Worm (Caenorhabditis elegans) whole organism, young adult: ENCODE data around the gene hil-7.

Source experiments
- B0336.3 ChIP-seq: fragments of 200-800 bp; sonication (Bioruptor generic); IDR thresholded peaks from 2 replicates; pipeline ENCODE4 v1.3.6; 2022; ENCODE audit warnings: missing genetic modification characterization, missing compliant biosample characterization
- C17E4.6 ChIP-seq: fragments of 200-800 bp; sonication (Bioruptor generic); IDR thresholded peaks from 2 replicates; pipeline ENCODE4 v1.3.6; 2022; ENCODE audit warnings: missing genetic modification reagents, missing genetic modification characterization, missing compliant biosample characterization
- D2030.7 ChIP-seq: fragments of 200-800 bp; sonication (Bioruptor generic); IDR thresholded peaks from 2 replicates; pipeline ENCODE4 v1.3.6; 2022; ENCODE audit warnings: missing genetic modification reagents, missing genetic modification characterization, missing compliant biosample characterization
- F23B12.7 ChIP-seq: sonication (generic microtip); optimal IDR thresholded peaks from 2 replicates; lab custom pipeline; 2017; ENCODE audit warnings: missing genetic modification characterization, mild to moderate bottlenecking, missing compliant biosample characterization, antibody characterized with exemption, moderate library complexity; ENCODE audit not compliant: insufficient read depth
- F33H1.4 ChIP-seq: fragments of 200-800 bp; sonication (Bioruptor generic); IDR thresholded peaks from 2 replicates; pipeline ENCODE4 v1.3.6; 2022; ENCODE audit warnings: missing genetic modification reagents, missing genetic modification characterization, missing compliant biosample characterization
- F49E8.2 ChIP-seq: sonication (generic microtip); optimal IDR thresholded peaks from 3 replicates; lab custom pipeline; 2017; ENCODE audit warnings: missing genetic modification characterization, mild to moderate bottlenecking, missing compliant biosample characterization, antibody characterized with exemption, moderate library complexity; ENCODE audit not compliant: insufficient read depth
- T26A5.8 ChIP-seq: sonication (generic microtip); optimal IDR thresholded peaks from 2 replicates; lab custom pipeline; 2016; ENCODE audit warnings: missing genetic modification characterization, missing compliant biosample characterization
- ama-1 ChIP-seq, 3 experiments: fragments of 150-350 bp in 1 of 3; sonication (generic microtip) in 2 of 3; optimal IDR thresholded peaks; 2 replicates each; lab custom pipeline; 2014 to 2018; ENCODE audit warnings: missing biosample characterization in 2 of 3, missing genetic modification characterization in 2 of 3, missing genetic modification reagents in 2 of 3
- aptf-3 ChIP-seq: fragments of 200-800 bp; sonication (Bioruptor generic); IDR thresholded peaks from 2 replicates; pipeline ENCODE4 v1.3.6; 2022; ENCODE audit warnings: missing genetic modification characterization, missing compliant biosample characterization
- attf-6 ChIP-seq: fragments of 200-800 bp; sonication (Bioruptor generic); IDR thresholded peaks from 2 replicates; pipeline ENCODE4 v1.3.6; 2022; ENCODE audit warnings: missing genetic modification reagents, missing genetic modification characterization, missing compliant biosample characterization
- cebp-2 ChIP-seq: fragments of 200-800 bp; sonication (Bioruptor generic); IDR thresholded peaks from 2 replicates; pipeline ENCODE4 v1.3.6; 2022; ENCODE audit warnings: missing genetic modification characterization, missing compliant biosample characterization
- ceh-100 ChIP-seq: fragments of 200-800 bp; sonication (Bioruptor generic); IDR thresholded peaks from 2 replicates; pipeline ENCODE4 v1.3.6; 2022; ENCODE audit warnings: missing genetic modification reagents, missing genetic modification characterization, missing compliant biosample characterization
- ceh-91 ChIP-seq: fragments of 200-800 bp; sonication (Bioruptor generic); IDR thresholded peaks from 2 replicates; pipeline ENCODE4 v1.3.6; 2022; ENCODE audit warnings: missing genetic modification reagents, missing genetic modification characterization, missing compliant biosample characterization
- dpl-1 ChIP-seq: fragments of 150-350 bp; optimal IDR thresholded peaks from 2 replicates; lab custom pipeline; 2014; ENCODE audit warnings: missing biosample characterization, missing genetic modification reagents, missing genetic modification characterization
- efl-1 ChIP-seq: fragments of 150-350 bp; optimal IDR thresholded peaks from 2 replicates; lab custom pipeline; 2014; ENCODE audit warnings: missing biosample characterization, missing genetic modification reagents, missing genetic modification characterization
- ets-4 ChIP-seq: fragments of 200-800 bp; sonication (Bioruptor generic); optimal IDR thresholded peaks from 2 replicates; lab custom pipeline; 2018; ENCODE audit warnings: mild to moderate bottlenecking, missing genetic modification characterization, missing compliant biosample characterization
- him-1 ChIP-seq: sonication (generic microtip); optimal IDR thresholded peaks from 2 replicates; lab custom pipeline; 2016; ENCODE audit warnings: missing genotype, missing genetic modification reagents, missing genetic modification characterization, missing compliant biosample characterization
- hlh-12 ChIP-seq: sonication (generic microtip); optimal IDR thresholded peaks from 2 replicates; lab custom pipeline; 2016; ENCODE audit warnings: missing genetic modification characterization, missing compliant biosample characterization
- hmg-1.2 ChIP-seq: fragments of 200-800 bp; sonication (Bioruptor generic); IDR thresholded peaks from 2 replicates; pipeline ENCODE4 v1.3.6; 2022; ENCODE audit warnings: missing genetic modification reagents, missing genetic modification characterization, missing compliant biosample characterization
- hrde-1 ChIP-seq: sonication (generic microtip); optimal IDR thresholded peaks from 2 replicates; lab custom pipeline; 2016; ENCODE audit warnings: missing genetic modification characterization, mild to moderate bottlenecking, missing compliant biosample characterization, moderate library complexity, missing genotype, missing genetic modification reagents, borderline replicate concordance
- hsf-1 ChIP-seq: fragments of 200-800 bp; sonication (Bioruptor generic); IDR thresholded peaks from 2 replicates; pipeline ENCODE4 v1.3.6; 2022; ENCODE audit warnings: missing genetic modification reagents, missing genetic modification characterization, missing compliant biosample characterization
- lin-54 ChIP-seq: fragments of 200-800 bp; sonication (Bioruptor generic); optimal IDR thresholded peaks from 2 replicates; lab custom pipeline; 2018; ENCODE audit warnings: mild to moderate bottlenecking, missing genetic modification characterization, missing compliant biosample characterization
- lsl-1 ChIP-seq: fragments of 200-800 bp; sonication (Bioruptor generic); optimal IDR thresholded peaks from 2 replicates; lab custom pipeline; 2018; ENCODE audit warnings: mild to moderate bottlenecking, missing genetic modification characterization, moderate library complexity, missing compliant biosample characterization
- madf-3 ChIP-seq: fragments of 200-800 bp; sonication (Bioruptor generic); IDR thresholded peaks from 2 replicates; pipeline ENCODE4 v1.3.6; 2022; ENCODE audit warnings: missing genetic modification reagents, missing genetic modification characterization, missing compliant biosample characterization
- madf-6 ChIP-seq: fragments of 200-800 bp; sonication (Bioruptor generic); IDR thresholded peaks from 2 replicates; pipeline ENCODE4 v1.3.6; 2022; ENCODE audit warnings: missing genetic modification reagents, missing genetic modification characterization, missing compliant biosample characterization
- madf-8 ChIP-seq: fragments of 200-800 bp; sonication (Bioruptor generic); conservative IDR thresholded peaks from 2 replicates; pipeline ENCODE4 v1.3.6; 2022; ENCODE audit warnings: missing genetic modification reagents, missing genetic modification characterization, missing compliant biosample characterization
- mel-28 ChIP-seq: sonication (generic microtip); optimal IDR thresholded peaks from 2 replicates; lab custom pipeline; 2016; ENCODE audit warnings: borderline replicate concordance, mild to moderate bottlenecking, missing genetic modification characterization, missing compliant biosample characterization
- pbrm-1 ChIP-seq: fragments of 200-800 bp; sonication (Bioruptor generic); IDR thresholded peaks from 2 replicates; pipeline ENCODE4 v1.3.6; 2022; ENCODE audit warnings: missing genetic modification reagents, missing genetic modification characterization, missing compliant biosample characterization
- sea-2 ChIP-seq: fragments of 200-800 bp; sonication (Bioruptor generic); IDR thresholded peaks from 2 replicates; pipeline ENCODE4 v1.3.6; 2022; ENCODE audit warnings: missing genetic modification characterization, missing compliant biosample characterization
- snpc-1.1 ChIP-seq: sonication (generic microtip); optimal IDR thresholded peaks from 2 replicates; lab custom pipeline; 2017; ENCODE audit warnings: missing genetic modification characterization, mild to moderate bottlenecking, missing compliant biosample characterization, antibody characterized with exemption, moderate library complexity, missing genotype, missing genetic modification reagents; ENCODE audit not compliant: insufficient read depth
- snpc-1.3 ChIP-seq: sonication (generic microtip); optimal IDR thresholded peaks from 2 replicates; lab custom pipeline; 2017; ENCODE audit warnings: missing genetic modification characterization, mild to moderate bottlenecking, missing compliant biosample characterization, antibody characterized with exemption, moderate library complexity, missing genotype, missing genetic modification reagents; ENCODE audit not compliant: insufficient read depth
- snpc-3.4 ChIP-seq: sonication (generic microtip); optimal IDR thresholded peaks from 2 replicates; lab custom pipeline; 2017; ENCODE audit warnings: missing genetic modification characterization, mild to moderate bottlenecking, missing compliant biosample characterization, antibody characterized with exemption, moderate library complexity, missing genotype, missing genetic modification reagents
- snpc-4 ChIP-seq, 5 experiments: fragments of 150-350 bp in 1 of 5; sonication (generic microtip) in 4 of 5; optimal IDR thresholded peaks; 2 replicates each; lab custom pipeline; 2014 to 2018; ENCODE audit warnings: missing genetic modification characterization in 5 of 5, missing biosample characterization in 3 of 5, antibody characterized with exemption in 2 of 5, mild to moderate bottlenecking in 2 of 5, missing compliant biosample characterization in 2 of 5, missing genotype in 2 of 5, moderate library complexity in 2 of 5, missing genetic modification reagents in 1 of 5
- tbp1 ChIP-seq: fragments of 200-800 bp; sonication (Bioruptor generic); optimal IDR thresholded peaks from 2 replicates; lab custom pipeline; 2018; ENCODE audit warnings: mild to moderate bottlenecking, missing genetic modification characterization, missing compliant biosample characterization
- xnd-1 ChIP-seq: sonication (generic microtip); optimal IDR thresholded peaks from 2 replicates; lab custom pipeline; 2016; ENCODE audit warnings: missing genotype, missing genetic modification reagents, missing genetic modification characterization, missing compliant biosample characterization
- ztf-18 ChIP-seq: sonication (generic microtip); optimal IDR thresholded peaks from 2 replicates; lab custom pipeline; 2016; ENCODE audit warnings: missing genotype, mild to moderate bottlenecking, missing genetic modification characterization, missing compliant biosample characterization
- ztf-25 ChIP-seq: fragments of 200-800 bp; sonication (Bioruptor generic); IDR thresholded peaks from 2 replicates; pipeline ENCODE4 v1.3.6; 2022; ENCODE audit warnings: missing genetic modification reagents, missing genetic modification characterization, missing compliant biosample characterization
- ztf-3 ChIP-seq: fragments of 200-800 bp; sonication (Bioruptor generic); optimal IDR thresholded peaks from 2 replicates; lab custom pipeline; 2018; ENCODE audit warnings: mild to moderate bottlenecking, missing genetic modification characterization, missing compliant biosample characterization

hil-7 gene

DNA sequence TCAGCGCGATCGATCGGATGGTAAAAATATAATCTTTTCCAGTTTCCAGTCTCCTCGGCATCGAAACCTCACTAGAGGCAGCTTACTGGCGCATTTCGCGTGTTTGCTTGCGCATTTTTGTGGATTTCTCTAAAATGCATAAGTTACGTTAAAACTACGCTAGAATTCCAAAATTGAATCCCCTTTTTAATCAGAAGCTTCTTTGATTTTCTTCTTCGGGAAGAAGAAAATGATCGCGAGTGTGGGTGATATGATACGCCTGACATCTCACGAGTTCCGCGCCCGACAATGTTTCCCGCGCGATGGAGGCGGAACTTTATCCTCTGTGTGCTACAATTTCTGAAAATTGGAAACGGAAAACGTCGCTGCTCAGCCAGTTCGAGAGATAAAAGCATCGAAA is 18.2 kb downstream of the hil-7 start:
- TF ChIP-seq mel-28 (tag; lab: Kevin White, UChicago) (no peak), tbp1 (GFP tag; lab: Kevin White, UChicago) (peak; percentile 71), F23B12.7 (tag; lab: Kevin White, UChicago) (peak; percentile 51), snpc-1.3 (tag; lab: Kevin White, UChicago) (peak; percentile 90), T26A5.8 (tag; lab: Kevin White, UChicago) (peak; percentile 6), snpc-4 (GFP tag; optimal IDR thresholded peaks at IDR 0.05; lab: Kevin White, UChicago) (peak; percentile 92), snpc-4 (tag; optimal IDR thresholded peaks at IDR 0.05; lab: Kevin White, UChicago) (peak; percentile 92 to 96 (median 94)), hmg-1.2 (GFP tag; lab: Robert Waterston, UW) (peak; percentile 89), ama-1 (optimal IDR thresholded peaks at IDR 0.05; lab: Kevin White, UChicago) (no peak), ama-1 (GFP tag; optimal IDR thresholded peaks at IDR 0.05; lab: Kevin White, UChicago) (peak in 1 of 2 experiments; percentile 55), aptf-3 (GFP tag; lab: Robert Waterston, UW) (no peak), hlh-12 (tag; lab: Kevin White, UChicago) (no peak), F33H1.4 (GFP tag; lab: Robert Waterston, UW) (peak; percentile 59; the same call in 1 of the 2 replicates), pbrm-1 (GFP tag; lab: Robert Waterston, UW) (peak; percentile 74; the same call in 1 of the 2 replicates), sea-2 (no peak), attf-6 (peak; percentile 93), madf-3 (no peak), ets-4 (no peak), cebp-2 (GFP tag; lab: Robert Waterston, UW) (0 out of 2 replicates have a peak, but pooled peaks have one; percentile 17), ztf-18 (peak; percentile 90), dpl-1 (GFP tag; lab: Kevin White, UChicago) (peak; percentile 13), hrde-1 (tag; lab: Kevin White, UChicago) (peak; percentile 44), madf-6 (GFP tag; lab: Robert Waterston, UW) (peak; percentile 77), snpc-3.4 (tag; lab: Kevin White, UChicago) (peak; percentile 71), lsl-1 (peak; percentile 60), ztf-25 (GFP tag; lab: Robert Waterston, UW) (no peak), ztf-3 (GFP tag; lab: Kevin White, UChicago) (no peak), xnd-1 (peak; percentile 43), lin-54 (peak; percentile 57), D2030.7 (GFP tag; lab: Robert Waterston, UW) (peak; percentile 94), C17E4.6 (GFP tag; lab: Robert Waterston, UW) (peak; percentile 53; the same call in 1 of the 2 replicates), ceh-100 (no peak), ceh-91 (GFP tag; lab: Robert Waterston, UW) (peak; percentile 51; the same call in 1 of the 2 replicates), madf-8 (GFP tag; lab: Robert Waterston, UW) (peak; percentile 40; the same call in 1 of the 2 replicates), B0336.3 (GFP tag; lab: Robert Waterston, UW) (peak; percentile 77), snpc-1.1 (tag; lab: Kevin White, UChicago) (peak; percentile 93), him-1 (tag; lab: Kevin White, UChicago) (peak; percentile 69), F49E8.2 (peak; percentile 94)

DNA sequence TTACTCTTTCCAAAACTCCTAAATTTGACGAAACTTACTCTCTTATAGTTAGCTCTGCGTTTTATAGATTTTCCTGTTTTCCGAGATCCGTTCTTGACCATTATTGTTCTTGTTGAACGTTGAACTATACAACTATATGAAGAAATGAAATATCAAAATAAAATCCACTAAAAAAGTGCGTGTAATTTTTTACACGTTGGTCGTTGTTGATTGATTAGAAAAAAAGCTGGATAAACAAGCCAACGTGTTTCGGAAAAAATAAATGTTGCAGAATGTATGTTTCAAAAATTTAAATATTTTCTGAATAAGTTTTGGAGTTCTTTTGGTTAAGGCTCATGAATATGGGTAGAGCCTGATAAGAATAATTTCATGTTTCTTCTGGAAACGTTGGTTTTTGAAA is 21.8 kb downstream of the hil-7 start, which contains the start of gene Y73B6A.1:
TSS of gene Y73B6A.1 (minus strand) at position 101 of the 400 bp plus-strand sequence.
- TF ChIP-seq hsf-1 (GFP tag; lab: Robert Waterston, UW) (no peak), efl-1 (no peak)
- TF ChIP-seq, all 124 proteins: peak for 0
